Fruit fly (Drosophila melanogaster) whole organism, pupa: ENCODE results near the gene CG31867.

Experiments
- CG10348 ChIP-seq: fragments of 200-800 bp; sonication (Bioruptor generic); IDR thresholded peaks from 2 replicates; pipeline ENCODE4 v1.3.6; 2022; ENCODE audit warnings: missing biosample characterization, missing genetic modification characterization
- CG12605 ChIP-seq: fragments of 200-800 bp; sonication (Bioruptor generic); IDR thresholded peaks from 2 replicates; pipeline ENCODE4 v1.3.6; 2022; ENCODE audit warnings: missing biosample characterization, missing genetic modification characterization
- CG13204 ChIP-seq: fragments of 200-800 bp; sonication (Bioruptor generic); optimal IDR thresholded peaks from 2 replicates; lab custom pipeline; 2018; ENCODE audit warnings: missing biosample characterization, mild to moderate bottlenecking, missing genetic modification characterization, moderate library complexity
- CG14655 ChIP-seq: fragments of 200-800 bp; sonication (Bioruptor generic); optimal IDR thresholded peaks from 3 replicates; lab custom pipeline; 2017; ENCODE audit warnings: mild to moderate bottlenecking, missing biosample characterization, missing genetic modification reagents, missing genetic modification characterization
- CG15710 ChIP-seq: fragments of 200-800 bp; sonication (Bioruptor generic); optimal IDR thresholded peaks from 2 replicates; lab custom pipeline; 2018; ENCODE audit warnings: missing biosample characterization, mild to moderate bottlenecking, missing genetic modification characterization, moderate library complexity
- CG17806 ChIP-seq: fragments of 200-800 bp; sonication (Bioruptor generic); optimal IDR thresholded peaks from 2 replicates; lab custom pipeline; 2018; ENCODE audit warnings: missing biosample characterization, mild to moderate bottlenecking, missing genetic modification characterization, moderate library complexity
- CG32121 ChIP-seq: fragments of 200-800 bp; sonication (Bioruptor generic); IDR thresholded peaks from 2 replicates; pipeline ENCODE4 v1.3.6; 2022; ENCODE audit warnings: missing biosample characterization, missing genetic modification characterization
- CG34367 ChIP-seq: fragments of 200-800 bp; sonication (Bioruptor generic); optimal IDR thresholded peaks from 2 replicates; lab custom pipeline; 2018; ENCODE audit warnings: missing biosample characterization, mild to moderate bottlenecking, missing genetic modification characterization
- CG4496 ChIP-seq: fragments of 200-800 bp; sonication (Bioruptor generic); IDR thresholded peaks from 3 replicates; pipeline ENCODE4 v1.3.6; 2022; ENCODE audit warnings: missing biosample characterization, missing genetic modification characterization
- CG8159 ChIP-seq: fragments of 200-800 bp; sonication (Bioruptor generic); optimal IDR thresholded peaks from 3 replicates; lab custom pipeline; 2018; ENCODE audit warnings: missing biosample characterization, mild to moderate bottlenecking, missing genetic modification characterization, moderate library complexity
- CG8301 ChIP-seq: fragments of 200-800 bp; sonication (Bioruptor generic); optimal IDR thresholded peaks from 2 replicates; lab custom pipeline; 2018; ENCODE audit warnings: missing biosample characterization, mild to moderate bottlenecking, missing genetic modification characterization
- CG9948 ChIP-seq: fragments of 200-800 bp; sonication (Bioruptor generic); optimal IDR thresholded peaks from 2 replicates; lab custom pipeline; 2018; ENCODE audit warnings: missing biosample characterization, mild to moderate bottlenecking, missing genetic modification characterization, moderate library complexity
- D1 ChIP-seq: fragments of 200-800 bp; sonication (Bioruptor generic); optimal IDR thresholded peaks from 2 replicates; lab custom pipeline; 2018; ENCODE audit warnings: missing biosample characterization, mild to moderate bottlenecking, missing genetic modification characterization, moderate library complexity
- EcR ChIP-seq: fragments of 200-800 bp; sonication (Bioruptor generic); optimal IDR thresholded peaks from 3 replicates; lab custom pipeline; 2019; ENCODE audit warnings: missing biosample characterization, missing genetic modification characterization, mild to moderate bottlenecking, moderate library complexity, missing genetic modification reagents
- Ets98B ChIP-seq: fragments of 200-800 bp; sonication (Bioruptor generic); IDR thresholded peaks from 2 replicates; pipeline ENCODE4 v1.3.6; 2022; ENCODE audit warnings: missing biosample characterization, missing genetic modification characterization
- Pif1A ChIP-seq: fragments of 200-800 bp; sonication (Bioruptor generic); optimal IDR thresholded peaks from 3 replicates; lab custom pipeline; 2016; ENCODE audit warnings: missing biosample characterization, missing genetic modification characterization
- Pif1B ChIP-seq: fragments of 200-800 bp; sonication (Bioruptor generic); optimal IDR thresholded peaks from 3 replicates; lab custom pipeline; 2016; ENCODE audit warnings: missing biosample characterization, missing genetic modification characterization
- Snoo ChIP-seq: fragments of 200-800 bp; sonication (Bioruptor generic); optimal IDR thresholded peaks from 3 replicates; lab custom pipeline; 2017; ENCODE audit warnings: missing biosample characterization, mild to moderate bottlenecking, missing genetic modification characterization, inconsistent platforms
- fd96Ca ChIP-seq: fragments of 200-800 bp; sonication (Bioruptor generic); IDR thresholded peaks from 3 replicates; pipeline ENCODE4 v1.3.6; 2022; ENCODE audit warnings: missing biosample characterization, missing genetic modification characterization
- gl ChIP-seq: fragments of 200-800 bp; sonication (Bioruptor generic); optimal IDR thresholded peaks from 2 replicates; lab custom pipeline; 2018; ENCODE audit warnings: missing biosample characterization, mild to moderate bottlenecking, missing genetic modification characterization
- rn ChIP-seq: fragments of 200-800 bp; sonication (Bioruptor generic); IDR thresholded peaks from 2 replicates; pipeline ENCODE4 v1.3.6; 2022; ENCODE audit warnings: missing biosample characterization, missing genetic modification characterization

CG31867 gene

dm6 chr2L:11123499-11123898, 21.7 kb downstream of the CG31867 start, which contains the start of the genes Csl4 and Nup160:
Gene Csl4 (minus strand): TSS chr2L:11123567.
Gene Nup160 (plus strand): TSS chr2L:11123777.
- TF ChIP-seq CG8159 (tag; lab: Kevin White, UChicago) (no peak), CG8301 (tag; lab: Kevin White, UChicago) (no peak), D1 (tag; lab: Kevin White, UChicago) (no peak), CG34367 (tag; lab: Kevin White, UChicago) (peak; percentile 44), CG14655 (GFP tag; lab: Kevin White, UChicago) (no peak), CG12605 (GFP tag; lab: Robert Waterston, UW) (no peak), fd96Ca (peak; percentile 72; the same call in 2 of the 3 replicates), CG4496 (peak; percentile 77), CG17806 (tag; lab: Kevin White, UChicago) (no peak), CG15710 (tag; lab: Kevin White, UChicago) (peak; percentile 62), CG13204 (GFP tag; lab: Kevin White, UChicago) (no peak), rn (0 out of 2 replicates have a peak, but pooled peaks have one; percentile 12), Pif1B (no peak), Pif1A (GFP tag; lab: Kevin White, UChicago) (no peak), CG10348 (GFP tag; lab: Robert Waterston, UW) (no peak), Snoo (tag; lab: Kevin White, UChicago) (peak; percentile 69), EcR (GFP tag; lab: Kevin White, UChicago) (no peak), CG9948 (tag; lab: Kevin White, UChicago) (peak; percentile 37), Ets98B (peak; percentile 64; the same call in 1 of the 2 replicates), CG32121 (GFP tag; lab: Robert Waterston, UW) (peak; percentile 70), gl (tag; lab: Kevin White, UChicago) (no peak)

dm6 chr2L:11121614-11122013, 23.6 kb downstream of the CG31867 start, which contains the start of gene Dnaaf4:
Gene Dnaaf4 (minus strand): TSS chr2L:11121714.
- TF ChIP-seq Ets98B: no peak
- no peak for TF ChIP-seq Pif1B
- TF ChIP-seq CG10348 (GFP tag; lab: Robert Waterston, UW): no peak
- TF ChIP-seq D1 (tag; lab: Kevin White, UChicago): no peak

- TF ChIP-seq D1 (tag; lab: Kevin White, UChicago) (no peak), gl (tag; lab: Kevin White, UChicago) (no peak), CG12605 (GFP tag; lab: Robert Waterston, UW) (no peak), CG13204 (GFP tag; lab: Kevin White, UChicago) (no peak), CG14655 (GFP tag; lab: Kevin White, UChicago) (no peak), fd96Ca (no peak), CG8159 (tag; lab: Kevin White, UChicago) (no peak), rn (no peak), CG34367 (tag; lab: Kevin White, UChicago) (no peak), CG32121 (GFP tag; lab: Robert Waterston, UW) (no peak)
Measured at dm6 chr2L:11119966-11120517, 25.2 kb downstream of the CG31867 start, which contains the start of gene CG6230. Gene CG6230 (minus strand): TSS chr2L:11120319.

- no peak for TF ChIP-seq Pif1A (GFP tag; lab: Kevin White, UChicago)
- no peak for TF ChIP-seq CG17806 (tag; lab: Kevin White, UChicago)
- no peak for TF ChIP-seq CG8159 (tag; lab: Kevin White, UChicago)
- no peak for TF ChIP-seq CG32121 (GFP tag; lab: Robert Waterston, UW)
- TF ChIP-seq gl (tag; lab: Kevin White, UChicago): no peak
- no peak for TF ChIP-seq CG10348 (GFP tag; lab: Robert Waterston, UW)
- TF ChIP-seq CG12605 (GFP tag; lab: Robert Waterston, UW): no peak
- no peak for TF ChIP-seq Ets98B
- no peak for TF ChIP-seq rn
- TF ChIP-seq CG9948 (tag; lab: Kevin White, UChicago): no peak
- TF ChIP-seq CG34367 (tag; lab: Kevin White, UChicago): no peak
- no peak for TF ChIP-seq CG15710 (tag; lab: Kevin White, UChicago)
- no peak for TF ChIP-seq Pif1B
- TF ChIP-seq EcR (GFP tag; lab: Kevin White, UChicago): no peak
- TF ChIP-seq Snoo (tag; lab: Kevin White, UChicago): no peak
- TF ChIP-seq CG4496: no peak
- TF ChIP-seq, all 21 proteins: peak for 0
Measured at dm6 chr2L:11113714-11114113, 31.5 kb downstream of the CG31867 start, which contains the start of gene Gr32a. Gene Gr32a (plus strand): TSS chr2L:11114014.

dm6 chr2L:11113011-11113528, 32.1 kb downstream of the CG31867 start, which contains the start of gene Idua:
Gene Idua (minus strand): TSS chr2L:11113061.
- TF ChIP-seq CG4496 (0 out of 3 replicates have a peak, but pooled peaks have one; percentile 29), CG14655 (GFP tag; lab: Kevin White, UChicago) (no peak), CG17806 (tag; lab: Kevin White, UChicago) (peak; percentile 55), CG12605 (GFP tag; lab: Robert Waterston, UW) (no peak; the same call in 1 of the 2 replicates), CG32121 (GFP tag; lab: Robert Waterston, UW) (peak; percentile 67; the same call in 1 of the 2 replicates), Snoo (tag; lab: Kevin White, UChicago) (peak; percentile 70), gl (tag; lab: Kevin White, UChicago) (peak; percentile 18), Ets98B (no peak; the same call in 1 of the 2 replicates), CG15710 (tag; lab: Kevin White, UChicago) (peak; percentile 83), Pif1A (GFP tag; lab: Kevin White, UChicago) (no peak), CG9948 (tag; lab: Kevin White, UChicago) (peak; percentile 71), CG10348 (GFP tag; lab: Robert Waterston, UW) (no peak), fd96Ca (0 out of 3 replicates have a peak, but pooled peaks have one; percentile 30), CG8159 (tag; lab: Kevin White, UChicago) (peak; percentile 75), Pif1B (no peak), CG8301 (tag; lab: Kevin White, UChicago) (no peak), CG34367 (tag; lab: Kevin White, UChicago) (peak; percentile 63), EcR (GFP tag; lab: Kevin White, UChicago) (no peak), CG13204 (GFP tag; lab: Kevin White, UChicago) (no peak), rn (no peak), D1 (tag; lab: Kevin White, UChicago) (no peak)
